Fruit fly (Drosophila melanogaster) whole organism, embryonic: ENCODE results near the gene arg.

Source experiments
- ATbp ChIP-seq: fragments of 200-800 bp; sonication (Bioruptor generic); optimal IDR thresholded peaks from 2 replicates; lab custom pipeline; 2017; ENCODE audit warnings: missing biosample characterization, mild to moderate bottlenecking, missing genetic modification characterization, missing genetic modification reagents
- CG1024 ChIP-seq: fragments of 200-800 bp; sonication (Bioruptor generic); IDR thresholded peaks from 2 replicates; pipeline ENCODE4 v1.3.6; 2022; ENCODE audit warnings: missing biosample characterization, missing genetic modification characterization
- CG10565 ChIP-seq: fragments of 200-800 bp; sonication (Bioruptor generic); optimal IDR thresholded peaks from 3 replicates; lab custom pipeline; 2016; ENCODE audit warnings: missing biosample characterization, mild to moderate bottlenecking, missing genetic modification characterization
- CG12155 ChIP-seq: fragments of 200-800 bp; sonication (Bioruptor generic); optimal IDR thresholded peaks from 3 replicates; lab custom pipeline; 2016; ENCODE audit warnings: missing biosample characterization, missing genetic modification characterization
- CG12659 ChIP-seq: fragments of 200-800 bp; sonication (Bioruptor generic); optimal IDR thresholded peaks from 3 replicates; lab custom pipeline; 2017; ENCODE audit warnings: mild to moderate bottlenecking, missing biosample characterization, missing genetic modification reagents, missing genetic modification characterization
- CG15696 ChIP-seq: fragments of 200-800 bp; sonication (Bioruptor generic); optimal IDR thresholded peaks from 2 replicates; lab custom pipeline; 2019; ENCODE audit warnings: missing biosample characterization, mild to moderate bottlenecking, missing genetic modification characterization, moderate library complexity
- CG16779 ChIP-seq: fragments of 200-800 bp; sonication (Bioruptor generic); IDR thresholded peaks from 2 replicates; pipeline ENCODE4 v1.3.6; 2022; ENCODE audit warnings: missing biosample characterization, missing genetic modification characterization
- CG17186 ChIP-seq: fragments of 200-800 bp; sonication (Bioruptor generic); optimal IDR thresholded peaks from 3 replicates; lab custom pipeline; 2017; ENCODE audit warnings: missing biosample characterization, missing genetic modification reagents, missing genetic modification characterization
- CG17829 ChIP-seq: fragments of 200-800 bp; optimal IDR thresholded peaks from 2 replicates; lab custom pipeline; 2019; ENCODE audit warnings: missing biosample characterization, mild to moderate bottlenecking, missing genetic modification characterization, moderate library complexity
- CG18599 ChIP-seq: fragments of 200-800 bp; sonication (Bioruptor generic); optimal IDR thresholded peaks from 3 replicates; lab custom pipeline; 2017; ENCODE audit warnings: missing biosample characterization, missing genetic modification characterization, mild to moderate bottlenecking, moderate library complexity, missing genetic modification reagents
- CG18619 ChIP-seq: fragments of 200-800 bp; sonication (Bioruptor generic); optimal IDR thresholded peaks from 3 replicates; lab custom pipeline; 2017; ENCODE audit warnings: missing biosample characterization, mild to moderate bottlenecking, missing genetic modification characterization
- CG2116 ChIP-seq: fragments of 200-800 bp; sonication (Bioruptor generic); optimal IDR thresholded peaks from 3 replicates; lab custom pipeline; 2018; ENCODE audit warnings: missing biosample characterization, mild to moderate bottlenecking, missing genetic modification characterization
- CG31365 ChIP-seq: fragments of 200-800 bp; sonication (Bioruptor generic); optimal IDR thresholded peaks from 2 replicates; lab custom pipeline; 2018; ENCODE audit warnings: missing biosample characterization, mild to moderate bottlenecking, missing genetic modification characterization
- CG32532 ChIP-seq: fragments of 200-800 bp; sonication (Bioruptor generic); IDR thresholded peaks from 2 replicates; pipeline ENCODE4 v1.3.6; 2022; ENCODE audit warnings: missing biosample characterization, missing genetic modification characterization
- CG34422 ChIP-seq: fragments of 200-800 bp; sonication (Bioruptor generic); IDR thresholded peaks from 3 replicates; pipeline ENCODE4 v1.3.6; 2022; ENCODE audit warnings: missing biosample characterization, missing genetic modification characterization
- CG3995 ChIP-seq: fragments of 200-800 bp; sonication (Bioruptor generic); optimal IDR thresholded peaks from 3 replicates; lab custom pipeline; 2016; ENCODE audit warnings: missing biosample characterization, missing genetic modification characterization
- CG6813 ChIP-seq: fragments of 200-800 bp; sonication (Bioruptor generic); optimal IDR thresholded peaks from 2 replicates; lab custom pipeline; 2017; ENCODE audit warnings: missing biosample characterization, missing genetic modification characterization, mild to moderate bottlenecking, moderate library complexity, missing genetic modification reagents
- CG6854 ChIP-seq: fragments of 200-800 bp; sonication (Bioruptor generic); optimal IDR thresholded peaks from 3 replicates; lab custom pipeline; 2017; ENCODE audit warnings: missing biosample characterization, mild to moderate bottlenecking, missing genetic modification characterization
- CG7786 ChIP-seq: fragments of 200-800 bp; sonication (Bioruptor generic); optimal IDR thresholded peaks from 2 replicates; lab custom pipeline; 2016; ENCODE audit warnings: missing biosample characterization, missing genetic modification characterization
- CG8089 ChIP-seq: fragments of 200-800 bp; sonication (Bioruptor generic); optimal IDR thresholded peaks from 3 replicates; lab custom pipeline; 2016; ENCODE audit warnings: missing biosample characterization, missing genetic modification characterization
- Camta ChIP-seq: fragments of 200-800 bp; sonication (Bioruptor generic); optimal IDR thresholded peaks from 2 replicates; lab custom pipeline; 2016; ENCODE audit warnings: missing biosample characterization, missing genetic modification characterization
- Dfd ChIP-seq, 2 experiments: fragments of >200 bp; optimal IDR thresholded peaks; 2 replicates each; lab custom pipeline; 2017; ENCODE audit warnings: missing biosample characterization in 2 of 2, missing genetic modification characterization in 2 of 2
- Lim3 ChIP-seq: fragments of 200-800 bp; sonication (Bioruptor generic); IDR thresholded peaks from 2 replicates; pipeline ENCODE4 v1.3.6; 2022; ENCODE audit warnings: missing biosample characterization, missing genetic modification characterization
- Mes4 ChIP-seq: fragments of 200-800 bp; sonication (Bioruptor generic); optimal IDR thresholded peaks from 2 replicates; lab custom pipeline; 2016; ENCODE audit warnings: missing biosample characterization, missing genetic modification characterization
- NC2β ChIP-seq: fragments of 200-800 bp; sonication (Bioruptor generic); optimal IDR thresholded peaks from 2 replicates; lab custom pipeline; 2016; ENCODE audit warnings: missing biosample characterization, missing genetic modification characterization
- Ravus ChIP-seq: fragments of 200-800 bp; sonication (Bioruptor generic); IDR thresholded peaks from 2 replicates; pipeline ENCODE4 v1.3.6; 2022; ENCODE audit warnings: missing biosample characterization, missing genetic modification characterization
- Scr ChIP-seq: fragments of 200-800 bp; sonication (Bioruptor generic); IDR thresholded peaks from 2 replicates; pipeline ENCODE4 v1.3.6; 2022; ENCODE audit warnings: missing biosample characterization, missing genetic modification characterization; ENCODE audit not compliant: partially characterized antibody
- ab ChIP-seq: fragments of 200-800 bp; sonication (Bioruptor generic); optimal IDR thresholded peaks from 2 replicates; lab custom pipeline; 2016; ENCODE audit warnings: missing biosample characterization, missing genetic modification characterization
- bab2 ChIP-seq: fragments of 200-800 bp; sonication (Bioruptor generic); optimal IDR thresholded peaks from 2 replicates; lab custom pipeline; 2016; ENCODE audit warnings: missing biosample characterization, missing genetic modification characterization
- bcd ChIP-seq: fragments of 200-800 bp; sonication (Bioruptor generic); optimal IDR thresholded peaks from 2 replicates; lab custom pipeline; 2017; ENCODE audit warnings: missing biosample characterization, mild to moderate bottlenecking, missing genetic modification characterization
- br ChIP-seq: fragments of >200 bp; optimal IDR thresholded peaks from 2 replicates; lab custom pipeline; 2017
- caup ChIP-seq: fragments of 200-800 bp; sonication (Bioruptor generic); optimal IDR thresholded peaks from 3 replicates; lab custom pipeline; 2017; ENCODE audit warnings: missing biosample characterization, mild to moderate bottlenecking, missing genetic modification characterization, moderate library complexity; ENCODE audit not compliant: severe bottlenecking
- croc ChIP-seq: fragments of 200-800 bp; sonication (Bioruptor generic); conservative IDR thresholded peaks from 3 replicates; pipeline ENCODE4 v1.3.6; 2022; ENCODE audit warnings: missing biosample characterization, missing genetic modification characterization
- dm ChIP-seq: fragments of 200-800 bp; sonication (Bioruptor generic); optimal IDR thresholded peaks from 3 replicates; lab custom pipeline; 2016; ENCODE audit warnings: missing biosample characterization, missing genetic modification characterization
- esg ChIP-seq: fragments of 200-800 bp; sonication (Bioruptor generic); conservative IDR thresholded peaks from 2 replicates; pipeline ENCODE4 v1.3.6; 2022; ENCODE audit warnings: missing biosample characterization, missing genetic modification characterization
- ftz-f1 ChIP-seq: fragments of 200-800 bp; sonication (Bioruptor generic); optimal IDR thresholded peaks from 2 replicates; lab custom pipeline; 2016; ENCODE audit warnings: missing biosample characterization, missing genetic modification characterization
- gce ChIP-seq: fragments of 200-800 bp; sonication (Bioruptor generic); IDR thresholded peaks from 3 replicates; pipeline ENCODE4 v1.3.6; 2022; ENCODE audit warnings: missing biosample characterization, missing genetic modification characterization
- gt ChIP-seq: fragments of 200-800 bp; sonication (Bioruptor generic); IDR thresholded peaks from 2 replicates; pipeline ENCODE4 v1.3.6; 2022; ENCODE audit warnings: missing biosample characterization, missing genetic modification characterization
- hbn ChIP-seq: fragments of 200-800 bp; sonication (Bioruptor generic); IDR thresholded peaks from 2 replicates; pipeline ENCODE4 v1.3.6; 2022; ENCODE audit warnings: missing biosample characterization, missing genetic modification characterization; ENCODE audit not compliant: partially characterized antibody
- pnt ChIP-seq: fragments of 200-800 bp; sonication (Bioruptor generic); optimal IDR thresholded peaks from 3 replicates; lab custom pipeline; 2016; ENCODE audit warnings: missing biosample characterization, missing genetic modification characterization
- prd ChIP-seq, 3 experiments: fragments of >200 bp in 2 of 3; fragments of 200-800 bp in 1 of 3; sonication (Bioruptor generic) in 1 of 3; optimal IDR thresholded peaks in 2 of 3; IDR thresholded peaks in 1 of 3; 2 replicates in 2 of 3; 3 replicates in 1 of 3; pipeline versions ENCODE4 v1.3.6 to Lab custom; 2017 to 2022; ENCODE audit warnings: missing biosample characterization in 1 of 3, missing genetic modification characterization in 1 of 3
- sens ChIP-seq: fragments of 200-800 bp; sonication (Bioruptor generic); peaks from one replicate; lab custom pipeline; 2016; ENCODE audit warnings: missing biosample characterization, missing genetic modification characterization
- shn ChIP-seq: fragments of 200-800 bp; sonication (Bioruptor generic); optimal IDR thresholded peaks from 3 replicates; lab custom pipeline; 2016; ENCODE audit warnings: missing biosample characterization, missing genetic modification characterization
- slp2 ChIP-seq: fragments of 200-800 bp; sonication (Bioruptor generic); optimal IDR thresholded peaks from 2 replicates; lab custom pipeline; 2016; ENCODE audit warnings: missing biosample characterization, missing genetic modification characterization
- sqz ChIP-seq: fragments of 200-800 bp; sonication (Bioruptor generic); optimal IDR thresholded peaks from 3 replicates; lab custom pipeline; 2018; ENCODE audit warnings: missing biosample characterization, mild to moderate bottlenecking, missing genetic modification characterization
- tx ChIP-seq: fragments of 200-800 bp; sonication (Bioruptor generic); optimal IDR thresholded peaks from 2 replicates; lab custom pipeline; 2016; ENCODE audit warnings: missing biosample characterization, missing genetic modification characterization
- vnd ChIP-seq: fragments of 200-800 bp; sonication (Bioruptor generic); IDR thresholded peaks from 3 replicates; pipeline ENCODE4 v1.3.6; 2022; ENCODE audit warnings: missing biosample characterization, missing genetic modification characterization; ENCODE audit not compliant: partially characterized antibody
- wek ChIP-seq: fragments of 200-800 bp; sonication (Bioruptor generic); optimal IDR thresholded peaks from 3 replicates; lab custom pipeline; 2018; ENCODE audit warnings: missing biosample characterization, mild to moderate bottlenecking, missing genetic modification characterization, moderate library complexity
- wor ChIP-seq: fragments of 200-800 bp; sonication (Bioruptor generic); IDR thresholded peaks from 2 replicates; pipeline ENCODE4 v1.3.6; 2022; ENCODE audit warnings: missing biosample characterization, missing genetic modification characterization
- zfh1 ChIP-seq: fragments of 200-800 bp; sonication (Bioruptor generic); IDR thresholded peaks from 3 replicates; pipeline ENCODE4 v1.3.6; 2022; ENCODE audit warnings: missing biosample characterization, missing genetic modification characterization

arg gene

DNA sequence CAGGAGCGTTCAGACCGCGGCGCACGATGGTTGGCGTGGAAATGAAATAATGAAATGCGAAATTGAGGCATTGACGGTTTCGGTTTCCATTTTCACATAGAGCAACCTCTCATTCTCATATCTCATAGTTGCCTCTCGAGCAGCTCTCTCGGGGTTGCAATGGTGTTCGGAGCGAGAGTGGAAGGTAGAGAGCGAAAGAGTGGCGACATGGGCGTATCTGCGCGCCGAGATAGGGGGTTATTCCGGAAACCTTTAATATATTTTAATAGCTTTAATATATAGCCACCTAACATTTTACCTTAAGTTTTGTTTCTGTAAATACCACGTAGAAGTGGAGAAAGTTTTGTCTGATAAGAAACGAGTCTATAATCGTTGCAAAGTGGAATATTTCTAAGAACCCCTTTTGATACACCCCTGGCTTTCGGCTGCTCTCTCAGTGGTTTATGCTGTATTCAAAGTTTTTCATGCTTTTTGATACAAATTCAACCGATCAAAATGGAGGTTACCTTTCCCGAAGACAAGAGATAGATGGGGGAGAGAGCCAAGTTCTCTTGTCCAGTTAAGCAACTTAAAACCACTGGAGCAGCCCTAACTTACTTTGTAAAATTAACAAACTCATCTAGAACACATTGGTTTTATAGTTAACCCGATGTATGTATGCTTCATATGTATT, 14.1 kb downstream of the arg start, which contains the start of gene elav (continued):
- TF ChIP-seq hbn (GFP tag; lab: Robert Waterston, UW): peak; percentile 23; the same call in 1 of the 2 replicates
- TF ChIP-seq CG31365 (tag; lab: Kevin White, UChicago): peak; percentile 90
- peak; percentile 87 for TF ChIP-seq CG2116
- TF ChIP-seq bab2 (GFP tag; lab: Kevin White, UChicago): peak; percentile 97
- peak; percentile 99 for TF ChIP-seq CG17829 (tag; lab: Kevin White, UChicago)
- peak; percentile 90 for TF ChIP-seq CG1024 (GFP tag; lab: Robert Waterston, UW)
- peak; percentile 84 for TF ChIP-seq ftz-f1 (GFP tag; lab: Kevin White, UChicago)
- peak; percentile 99 for TF ChIP-seq CG15696
- peak; percentile 98 for TF ChIP-seq zfh1
- TF ChIP-seq Lim3 (GFP tag; lab: Robert Waterston, UW): peak; percentile 92
- no peak for TF ChIP-seq br
- TF ChIP-seq CG18599: peak; percentile 100
- TF ChIP-seq Mes4 (GFP tag; lab: Kevin White, UChicago): peak; percentile 94
- TF ChIP-seq gt (GFP tag; lab: Robert Waterston, UW): peak; percentile 92
- peak; percentile 75 for TF ChIP-seq CG10565 (GFP tag; lab: Kevin White, UChicago)
- peak; percentile 10; the same call in 1 of the 2 replicates for TF ChIP-seq Scr (GFP tag; lab: Robert Waterston, UW)
- TF ChIP-seq ATbp (GFP tag; lab: Kevin White, UChicago): peak; percentile 98
- TF ChIP-seq vnd: no peak
- TF ChIP-seq shn (GFP tag; lab: Kevin White, UChicago): peak; percentile 95
- peak; percentile 99 for TF ChIP-seq CG6813 (GFP tag; lab: Kevin White, UChicago)
- peak; percentile 91 for TF ChIP-seq CG17186 (GFP tag; lab: Kevin White, UChicago)
- peak; percentile 98 for TF ChIP-seq sqz
- peak; percentile 98 for TF ChIP-seq CG34422 (GFP tag; lab: Robert Waterston, UW)
- TF ChIP-seq CG18619 (GFP tag; lab: Kevin White, UChicago): peak; percentile 98
- peak; percentile 97 for TF ChIP-seq pnt
- peak; percentile 98 for TF ChIP-seq bcd
- TF ChIP-seq CG12155 (GFP tag; lab: Kevin White, UChicago): peak; percentile 97
- peak; percentile 79 for TF ChIP-seq CG3995 (GFP tag; lab: Kevin White, UChicago)
- TF ChIP-seq wor: peak; percentile 97
- TF ChIP-seq prd (optimal IDR thresholded peaks at IDR 0.05; lab: Kevin White, UChicago): no peak
- peak; percentile 99 for TF ChIP-seq prd (GFP tag; IDR thresholded peaks at IDR 0.05; lab: Robert Waterston, UW)
- TF ChIP-seq gce (GFP tag; lab: Robert Waterston, UW): peak; percentile 92
- peak; percentile 98 for TF ChIP-seq esg (GFP tag; lab: Robert Waterston, UW)
- peak; percentile 99 for TF ChIP-seq CG12659 (GFP tag; lab: Kevin White, UChicago)
- TF ChIP-seq wek (GFP tag; lab: Kevin White, UChicago): peak; percentile 89
- TF ChIP-seq NC2β (GFP tag; lab: Kevin White, UChicago): peak; percentile 95
- TF ChIP-seq CG6854 (GFP tag; lab: Kevin White, UChicago): peak; percentile 99
- TF ChIP-seq tx (GFP tag; lab: Kevin White, UChicago): peak; percentile 95
- TF ChIP-seq Ravus: peak; percentile 92
- peak; percentile 95 for TF ChIP-seq slp2 (GFP tag; lab: Kevin White, UChicago)
- TF ChIP-seq Camta (GFP tag; lab: Kevin White, UChicago): peak; percentile 97
- TF ChIP-seq CG8089: peak; percentile 94
- TF ChIP-seq CG16779 (GFP tag; lab: Robert Waterston, UW): peak; percentile 91
- TF ChIP-seq croc: peak; percentile 97
- peak; percentile 100 for TF ChIP-seq sens (GFP tag; lab: Kevin White, UChicago)
- no peak for TF ChIP-seq Dfd (GFP tag; optimal IDR thresholded peaks at IDR 0.05; lab: Kevin White, UChicago)
- peak; percentile 99 for TF ChIP-seq caup (GFP tag; lab: Kevin White, UChicago)
- peak; percentile 86 for TF ChIP-seq ab
- peak; percentile 96 for TF ChIP-seq CG7786 (GFP tag; lab: Kevin White, UChicago)
- TF ChIP-seq CG32532 (GFP tag; lab: Robert Waterston, UW): peak; percentile 99
- TF ChIP-seq dm (GFP tag; lab: Kevin White, UChicago): peak; percentile 87
